Worm (Caenorhabditis elegans): ENCODE measurements around the gene F31B9.4.

ce11 chrX:15884478-15884877, 32.4 kb downstream of the F31B9.4 start:
- TF ChIP-seq tbx-11 (GFP tag; IDR thresholded peaks at IDR 0.05) (no peak), ceh-13 (GFP tag; optimal IDR thresholded peaks at IDR 0.05) (no peak), ama-1 (optimal IDR thresholded peaks at IDR 0.05) (no peak), tbx-37 (GFP tag; conservative IDR thresholded peaks at IDR 0.05) (no peak), ets-7 (tag; optimal IDR thresholded peaks at IDR 0.05) (no peak), hmg-4 (GFP tag; optimal IDR thresholded peaks at IDR 0.05) (no peak), sea-1 (GFP tag; conservative IDR thresholded peaks at IDR 0.05) (no peak), hnd-1 (tag; optimal IDR thresholded peaks at IDR 0.05) (no peak), hmbx-1 (tag; optimal IDR thresholded peaks at IDR 0.05) (no peak), scrt-1 (GFP tag; IDR thresholded peaks at IDR 0.05) (no peak), B0310.2 (tag; optimal IDR thresholded peaks at IDR 0.05) (no peak), F13C5.2 (tag; optimal IDR thresholded peaks at IDR 0.05) (no peak)

Measured in whole organism, early embryonic.